Worm (Caenorhabditis elegans) whole organism, midembryonic: ENCODE data around the gene fbxa-73.

Experiments
- T22C8.4 ChIP-seq: fragments of 200-800 bp; sonication (Bioruptor generic); IDR thresholded peaks from 2 replicates; pipeline ENCODE4 v1.3.6; 2022; ENCODE audit warnings: missing genetic modification characterization, missing compliant biosample characterization
- cog-1 ChIP-seq: sonication (generic microtip); optimal IDR thresholded peaks from 2 replicates; lab custom pipeline; 2016; ENCODE audit warnings: missing genetic modification characterization, missing compliant biosample characterization
- klf-2 ChIP-seq: fragments of 200-800 bp; sonication (Bioruptor generic); conservative IDR thresholded peaks from 2 replicates; pipeline ENCODE4 v1.3.6; 2022; ENCODE audit warnings: missing genetic modification reagents, missing genetic modification characterization, missing compliant biosample characterization
- ref-1 ChIP-seq: fragments of 200-800 bp; sonication (Bioruptor generic); conservative IDR thresholded peaks from 2 replicates; pipeline ENCODE4 v1.3.6; 2022; ENCODE audit warnings: missing genetic modification reagents, missing genetic modification characterization, missing compliant biosample characterization
- ztf-23 ChIP-seq: fragments of 200-800 bp; sonication (Bioruptor generic); IDR thresholded peaks from 2 replicates; pipeline ENCODE4 v1.3.6; 2022; ENCODE audit warnings: missing genetic modification reagents, missing genetic modification characterization, missing compliant biosample characterization
- ztf-29 ChIP-seq: fragments of 200-800 bp; sonication (Bioruptor generic); IDR thresholded peaks from 2 replicates; pipeline ENCODE4 v1.3.6; 2022; ENCODE audit warnings: missing genetic modification reagents, missing genetic modification characterization, missing compliant biosample characterization

ce11 chrIII:2283341-2283847 is 30.1 kb downstream of the fbxa-73 start:
- TF ChIP-seq klf-2 (no peak), ztf-23 (no peak), cog-1 (tag; lab: Kevin White, UChicago) (no peak), T22C8.4 (peak; percentile 97), ref-1 (GFP tag; lab: Robert Waterston, UW) (no peak), ztf-29 (GFP tag; lab: Robert Waterston, UW) (no peak)
